Fruit fly (Drosophila melanogaster): ENCODE measurements around the gene TfIIA-L.

The TfIIA-L gene

DNA sequence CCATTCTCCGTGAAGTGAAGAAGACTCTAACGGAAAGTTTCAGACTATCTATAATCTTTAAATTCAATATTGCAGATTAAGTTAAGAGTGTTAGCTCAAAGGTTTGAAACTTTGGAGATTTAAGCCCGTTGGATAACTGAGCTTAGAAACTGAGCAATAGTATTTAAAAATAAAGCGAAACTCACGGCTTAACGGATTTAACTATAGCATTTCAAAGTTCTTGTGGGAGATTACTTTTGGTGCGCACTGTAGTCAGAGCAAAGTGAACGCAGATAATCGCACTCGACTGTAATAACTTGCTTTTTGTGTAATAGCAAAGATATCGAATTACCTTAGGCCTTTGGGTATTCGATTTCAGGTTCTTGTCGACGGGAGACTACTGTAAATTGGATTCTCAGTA is 31.4 kb downstream of the TfIIA-L start, which contains the start of gene mrt (continued):
- peak; percentile 19; the same call in 1 of the 2 replicates for TF ChIP-seq E2f2 (GFP tag; IDR thresholded peaks at IDR 0.05)
- TF ChIP-seq fd3F (GFP tag; optimal IDR thresholded peaks at IDR 0.05) = peak; percentile 54
- no peak for TF ChIP-seq Hr39 (optimal IDR thresholded peaks at IDR 0.05)
- TF ChIP-seq twi (tag; optimal IDR thresholded peaks at IDR 0.05) = no peak
- no peak for TF ChIP-seq eve (GFP tag; optimal IDR thresholded peaks at IDR 0.05)
- peak; percentile 19 for TF ChIP-seq slp2 (GFP tag; optimal IDR thresholded peaks at IDR 0.05)
- TF ChIP-seq cg (GFP tag; optimal IDR thresholded peaks at IDR 0.05) = no peak
- no peak for TF ChIP-seq D (optimal IDR thresholded peaks at IDR 0.05)
- peak; percentile 17 for TF ChIP-seq D (GFP tag; optimal IDR thresholded peaks at IDR 0.05)
- TF ChIP-seq CG12071 (GFP tag; optimal IDR thresholded peaks at IDR 0.05) = no peak
- TF ChIP-seq btn (GFP tag; optimal IDR thresholded peaks at IDR 0.05) = peak; percentile 32
- TF ChIP-seq CG34376 (GFP tag; optimal IDR thresholded peaks at IDR 0.05) = peak; percentile 53
- TF ChIP-seq CG2199 (GFP tag; IDR thresholded peaks at IDR 0.05) = no peak
- no peak for TF ChIP-seq CG7271 (tag; optimal IDR thresholded peaks at IDR 0.05)
- TF ChIP-seq pfk (GFP tag; optimal IDR thresholded peaks at IDR 0.05) = no peak
- TF ChIP-seq ranshi (GFP tag; IDR thresholded peaks at IDR 0.05) = peak; percentile 55; the same call in 1 of the 2 replicates
- TF ChIP-seq CG10565 (GFP tag; optimal IDR thresholded peaks at IDR 0.05) = no peak
- peak; percentile 37 for TF ChIP-seq schlank (tag; optimal IDR thresholded peaks at IDR 0.05)
- no peak for TF ChIP-seq jigr1 (GFP tag; IDR thresholded peaks at IDR 0.05)
- TF ChIP-seq Sin3A (optimal IDR thresholded peaks at IDR 0.05) = no peak
- peak; percentile 15 for TF ChIP-seq dmrt11E (tag; optimal IDR thresholded peaks at IDR 0.05)
- peak; percentile 46 for TF ChIP-seq Atf-2 (GFP tag; optimal IDR thresholded peaks at IDR 0.05)
- peak; percentile 52 for TF ChIP-seq caup (GFP tag; optimal IDR thresholded peaks at IDR 0.05; ENCODE audit: severe bottlenecking)
- TF ChIP-seq dati (GFP tag; IDR thresholded peaks at IDR 0.05) = no peak
- peak; percentile 35; the same call in 1 of the 2 replicates for TF ChIP-seq Dref (GFP tag; IDR thresholded peaks at IDR 0.05)
- peak; percentile 22; the same call in 1 of the 3 replicates for TF ChIP-seq zfh1 (GFP tag; IDR thresholded peaks at IDR 0.05)
- peak; percentile 52 for TF ChIP-seq pho (GFP tag; optimal IDR thresholded peaks at IDR 0.05)
- TF ChIP-seq CG15011 (GFP tag; optimal IDR thresholded peaks at IDR 0.05) = peak; percentile 49
- TF ChIP-seq usp (GFP tag; optimal IDR thresholded peaks at IDR 0.05) = no peak
- TF ChIP-seq CG7745 (tag; optimal IDR thresholded peaks at IDR 0.05) = no peak
- TF ChIP-seq CG17186 (GFP tag; optimal IDR thresholded peaks at IDR 0.05) = no peak
- TF ChIP-seq repo (GFP tag; optimal IDR thresholded peaks at IDR 0.05) = peak; percentile 7
- no peak for TF ChIP-seq nom (GFP tag; optimal IDR thresholded peaks at IDR 0.05)
- TF ChIP-seq CG3281 (GFP tag; optimal IDR thresholded peaks at IDR 0.05) = peak; percentile 79
- no peak for TF ChIP-seq sr (GFP tag; IDR thresholded peaks at IDR 0.05)
- no peak for TF ChIP-seq CG10462 (GFP tag; optimal IDR thresholded peaks at IDR 0.05)
- peak; percentile 76 for TF ChIP-seq CG2678 (tag; optimal IDR thresholded peaks at IDR 0.05)
- peak; percentile 50; the same call in 1 of the 3 replicates for TF ChIP-seq CG11560 (tag; IDR thresholded peaks at IDR 0.05)
- TF ChIP-seq chm (GFP tag; IDR thresholded peaks at IDR 0.05) = no peak
- TF ChIP-seq CG30403 (GFP tag; optimal IDR thresholded peaks at IDR 0.05) = peak; percentile 70
- peak; percentile 28; the same call in 1 of the 2 replicates for TF ChIP-seq MBD-R2 (GFP tag; IDR thresholded peaks at IDR 0.05)
- no peak for TF ChIP-seq ash1 (GFP tag; optimal IDR thresholded peaks at IDR 0.05)
- TF ChIP-seq Ada2b (GFP tag; IDR thresholded peaks at IDR 0.05) = 0 out of 2 replicates have a peak, but pooled peaks have one; percentile 6
- TF ChIP-seq ems (GFP tag; optimal IDR thresholded peaks at IDR 0.05) = peak; percentile 61
- peak; percentile 68 for TF ChIP-seq lab (GFP tag; optimal IDR thresholded peaks at IDR 0.05)
- 0 out of 2 replicates have a peak, but pooled peaks have one; percentile 9 for TF ChIP-seq rib (GFP tag; IDR thresholded peaks at IDR 0.05)
- peak; percentile 71 for TF ChIP-seq CG7839 (tag; optimal IDR thresholded peaks at IDR 0.05)
- TF ChIP-seq CG2712 (tag; optimal IDR thresholded peaks at IDR 0.05) = peak; percentile 53
- no peak for TF ChIP-seq CG5180 (GFP tag; optimal IDR thresholded peaks at IDR 0.05)
- peak; percentile 50 for TF ChIP-seq CG3163 (GFP tag; optimal IDR thresholded peaks at IDR 0.05)
- TF ChIP-seq CG2116 (GFP tag; optimal IDR thresholded peaks at IDR 0.05) = peak; percentile 5
- peak; percentile 48 for TF ChIP-seq disco-r (GFP tag; optimal IDR thresholded peaks at IDR 0.05)

All from whole organism, embryonic.